Worm (Caenorhabditis elegans) whole organism, L4 larva: ENCODE results near the gene F14D7.8.

Source experiments
- T26A8.4 ChIP-seq: fragments of 200-800 bp; sonication (Bioruptor generic); IDR thresholded peaks from 2 replicates; pipeline ENCODE4 v1.3.6; 2022; ENCODE audit warnings: missing genetic modification characterization, missing compliant biosample characterization
- Y5F2A.4 ChIP-seq: fragments of 200-800 bp; sonication (Bioruptor generic); optimal IDR thresholded peaks from 2 replicates; lab custom pipeline; 2018; ENCODE audit warnings: mild to moderate bottlenecking, missing genetic modification characterization, missing compliant biosample characterization
- Y75B8A.6 ChIP-seq: fragments of 200-800 bp; sonication (Bioruptor generic); IDR thresholded peaks from 2 replicates; pipeline ENCODE4 v1.3.6; 2022; ENCODE audit warnings: missing genetic modification reagents, missing genetic modification characterization, missing compliant biosample characterization
- ZK546.5 ChIP-seq, 2 experiments: sonication (generic microtip); optimal IDR thresholded peaks; 2 replicates each; lab custom pipeline; 2017; ENCODE audit warnings: missing biosample characterization in 2 of 2, missing genetic modification characterization in 2 of 2
- aha-1 ChIP-seq: fragments of 150-350 bp; peaks from one replicate; lab custom pipeline; 2014; ENCODE audit warnings: missing biosample characterization, missing genetic modification characterization
- aly-2 ChIP-seq: sonication (generic microtip); optimal IDR thresholded peaks from 2 replicates; lab custom pipeline; 2018; ENCODE audit warnings: missing biosample characterization, missing genetic modification characterization
- ceh-44 ChIP-seq: fragments of 200-800 bp; sonication (Bioruptor generic); IDR thresholded peaks from 2 replicates; pipeline ENCODE4 v1.3.6; 2022; ENCODE audit warnings: missing genetic modification reagents, missing genetic modification characterization, missing compliant biosample characterization
- ceh-62 ChIP-seq: sonication (generic microtip); optimal IDR thresholded peaks from 2 replicates; lab custom pipeline; 2017; ENCODE audit warnings: missing biosample characterization, missing genetic modification characterization
- ceh-82 ChIP-seq: sonication (generic microtip); optimal IDR thresholded peaks from 2 replicates; lab custom pipeline; 2017; ENCODE audit warnings: missing biosample characterization, missing genetic modification characterization
- ctbp-1 ChIP-seq: fragments of 200-800 bp; sonication (Bioruptor generic); IDR thresholded peaks from 2 replicates; pipeline ENCODE4 v1.3.6; 2022; ENCODE audit warnings: missing genetic modification reagents, missing genetic modification characterization, missing compliant biosample characterization
- daf-16 ChIP-seq, 3 experiments: sonication (generic microtip); optimal IDR thresholded peaks; 2 replicates each; lab custom pipeline; 2016 to 2017; ENCODE audit warnings: missing genetic modification characterization in 3 of 3, missing genetic modification reagents in 3 of 3, mild to moderate bottlenecking in 2 of 3, missing compliant biosample characterization in 2 of 3, missing biosample characterization in 1 of 3, moderate library complexity in 1 of 3
- daf-19 ChIP-seq: fragments of 200-800 bp; sonication (Bioruptor generic); conservative IDR thresholded peaks from 2 replicates; pipeline ENCODE4 v1.3.6; 2022; ENCODE audit warnings: missing genetic modification characterization, missing compliant biosample characterization
- dmd-6 ChIP-seq: fragments of 200-800 bp; sonication (Bioruptor generic); IDR thresholded peaks from 2 replicates; pipeline ENCODE4 v1.3.6; 2022; ENCODE audit warnings: missing genetic modification reagents, missing genetic modification characterization, missing compliant biosample characterization
- dmd-8 ChIP-seq: fragments of 200-800 bp; sonication (Bioruptor generic); IDR thresholded peaks from 2 replicates; pipeline ENCODE4 v1.3.6; 2022; ENCODE audit warnings: missing genetic modification characterization, missing compliant biosample characterization
- dpl-1 ChIP-seq: fragments of 150-350 bp; optimal IDR thresholded peaks from 2 replicates; lab custom pipeline; 2014; ENCODE audit warnings: missing biosample characterization, missing genetic modification reagents, missing genetic modification characterization
- fkh-10 ChIP-seq: fragments of 150-350 bp; optimal IDR thresholded peaks from 2 replicates; lab custom pipeline; 2014; ENCODE audit warnings: missing biosample characterization, missing genetic modification reagents, missing genetic modification characterization
- hlh-11 ChIP-seq: fragments of 200-800 bp; sonication (Bioruptor generic); optimal IDR thresholded peaks from 2 replicates; lab custom pipeline; 2018; ENCODE audit warnings: mild to moderate bottlenecking, missing genetic modification characterization, missing compliant biosample characterization
- hmg-1.1 ChIP-seq: fragments of 200-800 bp; sonication (Bioruptor generic); IDR thresholded peaks from 2 replicates; pipeline ENCODE4 v1.3.6; 2022; ENCODE audit warnings: missing genetic modification reagents, missing genetic modification characterization, missing compliant biosample characterization
- lin-13 ChIP-seq: fragments of 150-350 bp; optimal IDR thresholded peaks from 2 replicates; lab custom pipeline; 2014; ENCODE audit warnings: missing biosample characterization, missing genetic modification reagents, missing genetic modification characterization
- lin-39 ChIP-seq: fragments of 150-350 bp; optimal IDR thresholded peaks from 2 replicates; lab custom pipeline; 2014; ENCODE audit warnings: missing biosample characterization, missing genetic modification reagents, missing genetic modification characterization
- nhr-41 ChIP-seq: fragments of 200-800 bp; sonication (Bioruptor generic); IDR thresholded peaks from 2 replicates; pipeline ENCODE4 v1.3.6; 2022; ENCODE audit warnings: missing genetic modification reagents, missing genetic modification characterization, missing compliant biosample characterization
- nhr-42 ChIP-seq: fragments of 200-800 bp; sonication (Bioruptor generic); IDR thresholded peaks from 2 replicates; pipeline ENCODE4 v1.3.6; 2022; ENCODE audit warnings: missing genetic modification characterization, missing compliant biosample characterization
- nhr-48 ChIP-seq: sonication (generic microtip); optimal IDR thresholded peaks from 2 replicates; lab custom pipeline; 2016; ENCODE audit warnings: mild to moderate bottlenecking, missing genetic modification characterization, missing compliant biosample characterization
- nhr-6 ChIP-seq: fragments of 150-350 bp; optimal IDR thresholded peaks from 2 replicates; lab custom pipeline; 2014; ENCODE audit warnings: missing biosample characterization, missing genetic modification characterization
- nhr-76 ChIP-seq: fragments of 150-350 bp; optimal IDR thresholded peaks from 2 replicates; lab custom pipeline; 2014; ENCODE audit warnings: missing biosample characterization, missing genetic modification characterization
- pha-4 ChIP-seq, 2 experiments: fragments of 150-350 bp in 1 of 2; fragments of 200-800 bp in 1 of 2; sonication (Bioruptor generic) in 1 of 2; IDR thresholded peaks in 1 of 2; optimal IDR thresholded peaks in 1 of 2; 2 replicates each; pipeline versions ENCODE4 v1.3.6 to Lab custom; 2014 to 2022; ENCODE audit warnings: missing genetic modification characterization in 2 of 2, missing genetic modification reagents in 2 of 2, missing biosample characterization in 1 of 2, missing compliant biosample characterization in 1 of 2
- rbr-2 ChIP-seq: sonication (generic microtip); optimal IDR thresholded peaks from 2 replicates; lab custom pipeline; 2016; ENCODE audit warnings: missing genotype, missing genetic modification characterization, missing compliant biosample characterization
- sdz-12 ChIP-seq: fragments of 200-800 bp; sonication (Bioruptor generic); optimal IDR thresholded peaks from 2 replicates; lab custom pipeline; 2018; ENCODE audit warnings: mild to moderate bottlenecking, missing genetic modification characterization, missing compliant biosample characterization
- set-16 ChIP-seq: fragments of 200-800 bp; sonication (Bioruptor generic); IDR thresholded peaks from 2 replicates; pipeline ENCODE4 v1.3.6; 2022; ENCODE audit warnings: missing genetic modification reagents, missing genetic modification characterization, missing compliant biosample characterization
- tag-97 ChIP-seq: fragments of 200-800 bp; sonication (Bioruptor generic); IDR thresholded peaks from 2 replicates; pipeline ENCODE4 v1.3.6; 2022; ENCODE audit warnings: missing genetic modification characterization, missing compliant biosample characterization
- unc-39 ChIP-seq: sonication (generic microtip); optimal IDR thresholded peaks from 2 replicates; lab custom pipeline; 2017; ENCODE audit warnings: missing biosample characterization, missing genetic modification characterization
- unc-62 ChIP-seq, 3 experiments: fragments of 150-350 bp in 1 of 3; sonication (generic microtip); optimal IDR thresholded peaks in 2 of 3; peaks in 1 of 3; 1 replicate in 1 of 3; 2 replicates in 2 of 3; lab custom pipeline; 2014 to 2017; ENCODE audit warnings: missing biosample characterization in 3 of 3, missing genetic modification characterization in 3 of 3, missing genetic modification reagents in 3 of 3, missing genotype in 1 of 3
- zag-1 ChIP-seq: fragments of 150-350 bp; optimal IDR thresholded peaks from 2 replicates; lab custom pipeline; 2014; ENCODE audit warnings: missing biosample characterization, missing genetic modification characterization
- zip-2 ChIP-seq: fragments of 150-350 bp; optimal IDR thresholded peaks from 2 replicates; lab custom pipeline; 2014; ENCODE audit warnings: missing biosample characterization, missing genetic modification characterization
- ztf-11 ChIP-seq: fragments of 150-350 bp; optimal IDR thresholded peaks from 2 replicates; lab custom pipeline; 2014; ENCODE audit warnings: missing biosample characterization, missing genetic modification characterization

F14D7.8 gene

ce11 chrV:14299569-14300064 lies 13.0 kb downstream of the F14D7.8 start, which contains the start of the genes spig-3 and F14D7.12:
TSS of gene spig-3 (minus strand) at chrV:14299669.
TSS of gene F14D7.12 (plus strand) at chrV:14300014.
- TF ChIP-seq dmd-8 (GFP tag; lab: Robert Waterston, UW) (no peak), Y75B8A.6 (GFP tag; lab: Robert Waterston, UW) (no peak), nhr-42 (GFP tag; lab: Robert Waterston, UW) (no peak)

- no peak for TF ChIP-seq ceh-44
- TF ChIP-seq sdz-12 (GFP tag; lab: Kevin White, UChicago): no peak
- TF ChIP-seq dpl-1 (GFP tag; lab: Kevin White, UChicago): no peak
- TF ChIP-seq aha-1 (tag; lab: Kevin White, UChicago): no peak
- TF ChIP-seq T26A8.4 (GFP tag; lab: Robert Waterston, UW): no peak
- TF ChIP-seq fkh-10: no peak
- no peak for TF ChIP-seq lin-39 (tag; lab: Kevin White, UChicago)
- TF ChIP-seq nhr-42 (GFP tag; lab: Robert Waterston, UW): no peak
- no peak for TF ChIP-seq unc-62 (GFP tag; optimal IDR thresholded peaks at IDR 0.05 in 1 of 2; lab: Kevin White, UChicago)
- no peak for TF ChIP-seq unc-62 (tag; optimal IDR thresholded peaks at IDR 0.05; lab: Kevin White, UChicago)
- TF ChIP-seq set-16 (GFP tag; lab: Robert Waterston, UW): no peak
- TF ChIP-seq lin-13 (GFP tag; lab: Kevin White, UChicago): no peak
These were observed 16.1 kb downstream of the F14D7.8 start, which contains the start of gene F14D7.3 for ce11 chrV:14296499-14296898. TSS of gene F14D7.3 (plus strand) at chrV:14296799.

ce11 chrV:14294396-14294795 lies 18.2 kb downstream of the F14D7.8 start, which contains the start of gene F14D7.9:
TSS of gene F14D7.9 (plus strand) at chrV:14294696.
- no peak for TF ChIP-seq tag-97 (GFP tag; lab: Robert Waterston, UW)
- no peak for TF ChIP-seq ceh-82
- no peak for TF ChIP-seq ceh-62 (tag; lab: Kevin White, UChicago)
- no peak for TF ChIP-seq nhr-6 (tag; lab: Kevin White, UChicago)

- TF ChIP-seq unc-39 (tag; lab: Kevin White, UChicago): no peak
- peak; percentile 4 for TF ChIP-seq aha-1 (tag; lab: Kevin White, UChicago)
These were observed 18.9 kb downstream of the F14D7.8 start, which contains the start of gene F14D7.2 for ce11 chrV:14293667-14294194. TSS of gene F14D7.2 (minus strand) at chrV:14293717.

ce11 chrV:14290636-14291035 lies 22.0 kb downstream of the F14D7.8 start, which contains the start of gene F14D7.18:
TSS of gene F14D7.18 (minus strand) at chrV:14290736.
- no peak for TF ChIP-seq ZK546.5 (tag; optimal IDR thresholded peaks at IDR 0.05; lab: Kevin White, UChicago)
- TF ChIP-seq hmg-1.1 (GFP tag; lab: Robert Waterston, UW): no peak
- TF ChIP-seq rbr-2: no peak
- no peak for TF ChIP-seq Y5F2A.4
- no peak for TF ChIP-seq zip-2 (tag; lab: Kevin White, UChicago)
- TF ChIP-seq daf-16 (GFP tag; optimal IDR thresholded peaks at IDR 0.05; lab: Kevin White, UChicago): no peak
- no peak for TF ChIP-seq daf-16 (tag; optimal IDR thresholded peaks at IDR 0.05; lab: Kevin White, UChicago)
- no peak for TF ChIP-seq tag-97 (GFP tag; lab: Robert Waterston, UW)
- TF ChIP-seq ctbp-1 (GFP tag; lab: Robert Waterston, UW): no peak
- no peak for TF ChIP-seq nhr-41 (GFP tag; lab: Robert Waterston, UW)
- no peak for TF ChIP-seq nhr-76 (tag; lab: Kevin White, UChicago)
- TF ChIP-seq dpl-1 (GFP tag; lab: Kevin White, UChicago): no peak
- TF ChIP-seq dmd-6 (GFP tag; lab: Robert Waterston, UW): no peak
- TF ChIP-seq daf-19: no peak
- TF ChIP-seq nhr-48 (tag; lab: Kevin White, UChicago): no peak
- TF ChIP-seq hlh-11 (tag; lab: Kevin White, UChicago): no peak
- no peak for TF ChIP-seq aly-2 (tag; lab: Kevin White, UChicago)
- no peak for TF ChIP-seq zag-1
- no peak for TF ChIP-seq pha-4 (GFP tag; IDR thresholded peaks at IDR 0.05; lab: Robert Waterston, UW)
- no peak for TF ChIP-seq pha-4 (tag; optimal IDR thresholded peaks at IDR 0.05; lab: Kevin White, UChicago)
- TF ChIP-seq ztf-11 (tag; lab: Kevin White, UChicago): no peak
- no peak for TF ChIP-seq ceh-82
